Fruit fly (Drosophila melanogaster): ENCODE data around the gene CG31373.

Gene CG31373

dm6 chr3R:10681682-10681962 lies 27.5 kb downstream of the CG31373 start (continued):
- peak; percentile 9 for TF ChIP-seq CG4820 (GFP tag; optimal IDR thresholded peaks at IDR 0.05)
- TF ChIP-seq CG15514 (GFP tag; optimal IDR thresholded peaks at IDR 0.05), result no peak
- TF ChIP-seq CG12391 (tag; optimal IDR thresholded peaks at IDR 0.05), result peak; percentile 7
- TF ChIP-seq chif (GFP tag; optimal IDR thresholded peaks at IDR 0.05), result no peak
- TF ChIP-seq HLH54F (GFP tag; optimal IDR thresholded peaks at IDR 0.05), result no peak
- TF ChIP-seq CG17912 (GFP tag; optimal IDR thresholded peaks at IDR 0.05), result no peak
- TF ChIP-seq CG1233 (GFP tag; optimal IDR thresholded peaks at IDR 0.05), result no peak
- no peak for TF ChIP-seq CG18599 (GFP tag; optimal IDR thresholded peaks at IDR 0.05)
- TF ChIP-seq trh (GFP tag; optimal IDR thresholded peaks at IDR 0.05), result peak; percentile 33
- TF ChIP-seq ato (GFP tag; IDR thresholded peaks at IDR 0.05; ENCODE audit: partially characterized antibody), result no peak
- peak; percentile 37 for TF ChIP-seq Blimp-1 (GFP tag; optimal IDR thresholded peaks at IDR 0.05)
- peak; percentile 52; the same call in 1 of the 4 replicates for TF ChIP-seq Gug (GFP tag; IDR thresholded peaks at IDR 0.05)
- no peak for TF ChIP-seq CG8089 (GFP tag; optimal IDR thresholded peaks at IDR 0.05)
- TF ChIP-seq eve (GFP tag; optimal IDR thresholded peaks at IDR 0.05), result no peak
- no peak for TF ChIP-seq CG14965 (GFP tag; optimal IDR thresholded peaks at IDR 0.05; ENCODE audit: borderline replicate concordance)
- TF ChIP-seq CG31441 (GFP tag; IDR thresholded peaks at IDR 0.05), result no peak
- no peak for TF ChIP-seq cg (GFP tag; optimal IDR thresholded peaks at IDR 0.05)
- TF ChIP-seq CG15073 (GFP tag; optimal IDR thresholded peaks at IDR 0.05), result no peak
- TF ChIP-seq CG9609 (GFP tag; optimal IDR thresholded peaks at IDR 0.05), result no peak
- TF ChIP-seq bowl (GFP tag; IDR thresholded peaks at IDR 0.05), result peak; percentile 46; the same call in 1 of the 2 replicates
- peak; percentile 75 for TF ChIP-seq Mrtf (GFP tag; IDR thresholded peaks at IDR 0.05)
- TF ChIP-seq E2f2 (GFP tag; IDR thresholded peaks at IDR 0.05), result peak; percentile 5; the same call in 1 of the 2 replicates
- no peak for TF ChIP-seq CG9797 (GFP tag; optimal IDR thresholded peaks at IDR 0.05)
- no peak for TF ChIP-seq zen2 (GFP tag; IDR thresholded peaks at IDR 0.05; ENCODE audit: partially characterized antibody)
- TF ChIP-seq scrt (GFP tag; optimal IDR thresholded peaks at IDR 0.05), result no peak
- TF ChIP-seq emc (GFP tag; optimal IDR thresholded peaks at IDR 0.05), result no peak
- no peak for TF ChIP-seq ham (GFP tag; IDR thresholded peaks at IDR 0.05)
- no peak for TF ChIP-seq Hand (GFP tag; optimal IDR thresholded peaks at IDR 0.05)
- TF ChIP-seq CoRest (tag; optimal IDR thresholded peaks at IDR 0.05), result no peak
- TF ChIP-seq CG1529 (GFP tag; optimal IDR thresholded peaks at IDR 0.05), result no peak
- TF ChIP-seq ro (GFP tag; IDR thresholded peaks at IDR 0.05), result no peak
- no peak for TF ChIP-seq Hmx (GFP tag; optimal IDR thresholded peaks at IDR 0.05)
- peak; percentile 30 for TF ChIP-seq ATbp (GFP tag; optimal IDR thresholded peaks at IDR 0.05)
- TF ChIP-seq Hsf (GFP tag; optimal IDR thresholded peaks at IDR 0.05), result no peak
- TF ChIP-seq BEAF-32 (GFP tag; optimal IDR thresholded peaks at IDR 0.05), result no peak
- TF ChIP-seq Sox100B (GFP tag; optimal IDR thresholded peaks at IDR 0.05), result no peak
- no peak for TF ChIP-seq Max (GFP tag; optimal IDR thresholded peaks at IDR 0.05)
- peak; percentile 82 for TF ChIP-seq zen (tag; optimal IDR thresholded peaks at IDR 0.05)
- no peak for TF ChIP-seq CG7556 (GFP tag; optimal IDR thresholded peaks at IDR 0.05)
- TF ChIP-seq gcm (GFP tag; optimal IDR thresholded peaks at IDR 0.05), result no peak
- TF ChIP-seq CG1832 (GFP tag; optimal IDR thresholded peaks at IDR 0.05), result no peak
- no peak for TF ChIP-seq bigmax (GFP tag; optimal IDR thresholded peaks at IDR 0.05)
- TF ChIP-seq CG7271 (tag; optimal IDR thresholded peaks at IDR 0.05), result no peak
- no peak for TF ChIP-seq dpn (GFP tag; optimal IDR thresholded peaks at IDR 0.05)
- no peak for TF ChIP-seq chn (GFP tag; optimal IDR thresholded peaks at IDR 0.05)
- TF ChIP-seq H2.0 (GFP tag; IDR thresholded peaks at IDR 0.05), result peak; percentile 46; the same call in 1 of the 2 replicates
- TF ChIP-seq CG12942 (GFP tag; optimal IDR thresholded peaks at IDR 0.05), result peak; percentile 35
- TF ChIP-seq sens (GFP tag), result no peak
- no peak for TF ChIP-seq twi (tag; optimal IDR thresholded peaks at IDR 0.05)
- no peak for TF ChIP-seq CG17802 (tag; optimal IDR thresholded peaks at IDR 0.05)
- peak; percentile 7 for TF ChIP-seq HHEX (GFP tag; optimal IDR thresholded peaks at IDR 0.05)

Measured in whole organism, embryonic.